Worm (Caenorhabditis elegans) whole organism, late embryonic: ENCODE measurements around the gene Y53G8AR.6.

Source experiments
- T23F11.4 ChIP-seq: fragments of 200-800 bp; sonication (Bioruptor generic); optimal IDR thresholded peaks from 2 replicates; lab custom pipeline; 2018; ENCODE audit warnings: mild to moderate bottlenecking, missing genetic modification characterization, missing compliant biosample characterization
- ahr-1 ChIP-seq: sonication (generic microtip); optimal IDR thresholded peaks from 2 replicates; lab custom pipeline; 2016; ENCODE audit warnings: missing genetic modification characterization, missing compliant biosample characterization
- ama-1 ChIP-seq: fragments of 150-350 bp; optimal IDR thresholded peaks from 2 replicates; lab custom pipeline; 2014
- ceh-30 ChIP-seq: fragments of 150-350 bp; optimal IDR thresholded peaks from 2 replicates; lab custom pipeline; 2014; ENCODE audit warnings: missing biosample characterization, missing genetic modification characterization
- ceh-9 ChIP-seq: sonication (generic microtip); optimal IDR thresholded peaks from 2 replicates; lab custom pipeline; 2016; ENCODE audit warnings: mild to moderate bottlenecking, missing genetic modification characterization, inconsistent platforms, missing compliant biosample characterization
- dve-1 ChIP-seq: sonication (generic microtip); optimal IDR thresholded peaks from 2 replicates; lab custom pipeline; 2017; ENCODE audit warnings: antibody characterized with exemption, mild to moderate bottlenecking, missing genetic modification characterization, missing compliant biosample characterization
- nhr-11 ChIP-seq: fragments of 150-350 bp; optimal IDR thresholded peaks from 2 replicates; lab custom pipeline; 2014; ENCODE audit warnings: missing biosample characterization, missing genetic modification characterization
- odd-2 ChIP-seq: sonication (generic microtip); optimal IDR thresholded peaks from 2 replicates; lab custom pipeline; 2017; ENCODE audit warnings: antibody characterized with exemption, mild to moderate bottlenecking, missing genetic modification characterization, missing compliant biosample characterization
- pha-2 ChIP-seq: sonication (generic microtip); optimal IDR thresholded peaks from 2 replicates; lab custom pipeline; 2017; ENCODE audit warnings: mild to moderate bottlenecking, missing genetic modification characterization, missing compliant biosample characterization
- tbx-2 ChIP-seq: sonication (generic microtip); optimal IDR thresholded peaks from 2 replicates; lab custom pipeline; 2016; ENCODE audit warnings: missing genetic modification characterization, missing compliant biosample characterization
- unc-55 ChIP-seq: sonication (generic microtip); optimal IDR thresholded peaks from 2 replicates; lab custom pipeline; 2017; ENCODE audit warnings: missing biosample characterization, missing genetic modification reagents, missing genetic modification characterization
- unc-86 ChIP-seq: sonication (generic microtip); optimal IDR thresholded peaks from 2 replicates; lab custom pipeline; 2016; ENCODE audit warnings: missing genetic modification characterization, missing compliant biosample characterization
- ztf-16 ChIP-seq: sonication (generic microtip); optimal IDR thresholded peaks from 2 replicates; lab custom pipeline; 2017; ENCODE audit warnings: missing genetic modification characterization, missing compliant biosample characterization

- no peak for TF ChIP-seq odd-2 (tag; lab: Kevin White, UChicago)
- no peak for TF ChIP-seq T23F11.4 (GFP tag; lab: Kevin White, UChicago)
- TF ChIP-seq ztf-16 (tag; lab: Kevin White, UChicago), result no peak
- no peak for TF ChIP-seq ahr-1 (tag; lab: Kevin White, UChicago)
- TF ChIP-seq unc-55, result no peak
- TF ChIP-seq ama-1, result no peak
- TF ChIP-seq unc-86 (tag; lab: Kevin White, UChicago), result no peak
- TF ChIP-seq tbx-2 (tag; lab: Kevin White, UChicago), result no peak
- TF ChIP-seq ceh-9 (tag; lab: Kevin White, UChicago), result no peak
- TF ChIP-seq pha-2 (tag; lab: Kevin White, UChicago), result no peak
- TF ChIP-seq nhr-11, result no peak
- TF ChIP-seq dve-1 (tag; lab: Kevin White, UChicago), result no peak
- no peak for TF ChIP-seq ceh-30 (tag; lab: Kevin White, UChicago)
Observed at ce11 chrIII:3346665-3347064, 52.1 kb downstream of the Y53G8AR.6 start.
